Fruit fly (Drosophila melanogaster): ENCODE measurements around the gene CG9743.
A peak's percentile ranks its signal among the peaks of the same experiment; 100 is the strongest.

The CG9743 gene

DNA sequence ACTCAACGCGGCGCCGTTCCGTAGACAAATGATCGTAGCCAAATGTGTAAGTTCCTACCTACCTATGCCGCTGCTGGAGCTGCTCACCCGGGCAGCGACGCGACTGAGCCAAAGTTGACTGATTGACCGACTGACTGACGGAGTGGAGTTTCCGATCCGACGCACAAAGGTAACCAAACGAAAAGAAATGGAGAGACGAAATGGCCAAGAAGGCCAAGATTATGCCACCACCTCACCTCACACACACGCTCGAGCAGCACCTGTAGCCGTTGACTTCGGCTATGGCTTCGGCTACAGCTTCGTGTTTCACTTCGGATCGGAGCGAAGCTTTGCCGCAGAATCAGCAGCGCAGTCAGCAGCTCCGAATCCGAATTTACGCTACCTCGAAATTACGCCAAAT is 11.8 kb downstream of the CG9743 start, which contains the start of gene CG9747 (continued):
- TF ChIP-seq CG8281 (tag; optimal IDR thresholded peaks at IDR 0.05) (peak; percentile 98), Neu2 (GFP tag; optimal IDR thresholded peaks at IDR 0.05; ENCODE audit: borderline replicate concordance) (no peak), al (GFP tag; IDR thresholded peaks at IDR 0.05) (no peak), CHES-1-like (GFP tag; optimal IDR thresholded peaks at IDR 0.05) (no peak), CG17361 (GFP tag; IDR thresholded peaks at IDR 0.05) (no peak), pan (optimal IDR thresholded peaks at IDR 0.05) (no peak), pan (GFP tag; optimal IDR thresholded peaks at IDR 0.05 in 1 of 2, IDR thresholded peaks at IDR 0.05 in 1 of 2) (no peak), crol (GFP tag; IDR thresholded peaks at IDR 0.05) (0 out of 2 replicates have a peak, but pooled peaks have one; percentile 9), CG11085 (GFP tag; IDR thresholded peaks at IDR 0.05) (no peak), da (GFP tag; optimal IDR thresholded peaks at IDR 0.05) (no peak), disco-r (GFP tag; optimal IDR thresholded peaks at IDR 0.05) (no peak), HLHmδ (GFP tag; optimal IDR thresholded peaks at IDR 0.05) (no peak), CG13894 (tag; optimal IDR thresholded peaks at IDR 0.05) (peak; percentile 74), CG9932 (GFP tag; IDR thresholded peaks at IDR 0.05) (peak; percentile 4; the same call in 1 of the 2 replicates), bsh (GFP tag; optimal IDR thresholded peaks at IDR 0.05) (no peak), fd102C (GFP tag; optimal IDR thresholded peaks at IDR 0.05) (no peak), CG12769 (tag; optimal IDR thresholded peaks at IDR 0.05) (peak; percentile 82), CG15479 (GFP tag; optimal IDR thresholded peaks at IDR 0.05) (no peak), CG12659 (GFP tag; optimal IDR thresholded peaks at IDR 0.05) (no peak), CG9727 (GFP tag; optimal IDR thresholded peaks at IDR 0.05) (no peak), Dbx (GFP tag; IDR thresholded peaks at IDR 0.05) (no peak), Meics (GFP tag; optimal IDR thresholded peaks at IDR 0.05) (no peak), lab (GFP tag; optimal IDR thresholded peaks at IDR 0.05) (peak; percentile 15), pfk (GFP tag; optimal IDR thresholded peaks at IDR 0.05) (no peak), emc (GFP tag; optimal IDR thresholded peaks at IDR 0.05) (no peak), CTCF (GFP tag; optimal IDR thresholded peaks at IDR 0.05) (no peak), Ptx1 (GFP tag; IDR thresholded peaks at IDR 0.05) (no peak), mam (GFP tag; optimal IDR thresholded peaks at IDR 0.05) (no peak), PHDP (tag; optimal IDR thresholded peaks at IDR 0.05) (no peak), CG18764 (GFP tag; optimal IDR thresholded peaks at IDR 0.05) (no peak), Max (GFP tag; optimal IDR thresholded peaks at IDR 0.05) (no peak), D19A (tag; optimal IDR thresholded peaks at IDR 0.05) (no peak), tna (GFP tag; IDR thresholded peaks at IDR 0.05; ENCODE audit: partially characterized antibody) (no peak), HmgZ (tag; optimal IDR thresholded peaks at IDR 0.05) (no peak), slp2 (GFP tag; optimal IDR thresholded peaks at IDR 0.05) (no peak), tin (GFP tag; optimal IDR thresholded peaks at IDR 0.05) (no peak), CG31224 (GFP tag; IDR thresholded peaks at IDR 0.05) (no peak), ftz-f1 (GFP tag; optimal IDR thresholded peaks at IDR 0.05) (peak; percentile 43), cato (GFP tag; optimal IDR thresholded peaks at IDR 0.05; ENCODE audit: borderline replicate concordance) (no peak), Ets97D (GFP tag; optimal IDR thresholded peaks at IDR 0.05) (no peak), jigr1 (GFP tag; IDR thresholded peaks at IDR 0.05) (no peak), HLH3B (GFP tag; IDR thresholded peaks at IDR 0.05) (no peak), Mes4 (GFP tag; optimal IDR thresholded peaks at IDR 0.05) (no peak), gsb-n (tag; optimal IDR thresholded peaks at IDR 0.05) (no peak), CG4820 (GFP tag; optimal IDR thresholded peaks at IDR 0.05) (no peak), CG10462 (GFP tag; optimal IDR thresholded peaks at IDR 0.05) (no peak), CG12236 (GFP tag; optimal IDR thresholded peaks at IDR 0.05) (no peak), CG18262 (tag; optimal IDR thresholded peaks at IDR 0.05) (no peak), CG17359 (tag; optimal IDR thresholded peaks at IDR 0.05) (no peak), wor (GFP tag; IDR thresholded peaks at IDR 0.05) (no peak), CG32532 (GFP tag; IDR thresholded peaks at IDR 0.05) (no peak), sd (tag; optimal IDR thresholded peaks at IDR 0.05) (peak; percentile 18), oc (tag; optimal IDR thresholded peaks at IDR 0.05) (peak; percentile 28)

Measured in whole organism, embryonic.